Worm (Caenorhabditis elegans) whole organism, young adult: Measurements from ENCODE around the gene cdk-11.2.

ENCODE experiments used
- F52B5.7 ChIP-seq: sonication (generic microtip); optimal IDR thresholded peaks from 2 replicates; lab custom pipeline; 2016; ENCODE audit warnings: mild to moderate bottlenecking, missing genetic modification characterization, missing compliant biosample characterization
- F55B11.4 ChIP-seq: sonication (generic microtip); optimal IDR thresholded peaks from 2 replicates; lab custom pipeline; 2016; ENCODE audit warnings: missing compliant biosample characterization, missing genetic modification characterization, borderline replicate concordance; ENCODE audit not compliant: insufficient read depth
- Y53G8AR.9 ChIP-seq: fragments of 200-800 bp; sonication (Bioruptor generic); conservative IDR thresholded peaks from 2 replicates; pipeline ENCODE4 v1.3.6; 2022; ENCODE audit warnings: missing genetic modification reagents, missing genetic modification characterization, missing compliant biosample characterization
- dox-1 ChIP-seq: fragments of 200-800 bp; sonication (Bioruptor generic); IDR thresholded peaks from 2 replicates; pipeline ENCODE4 v1.3.6; 2022; ENCODE audit warnings: missing genetic modification reagents, missing genetic modification characterization, missing compliant biosample characterization
- ekl-4 ChIP-seq: fragments of 200-800 bp; sonication (Bioruptor generic); IDR thresholded peaks from 2 replicates; pipeline ENCODE4 v1.3.6; 2022; ENCODE audit warnings: missing genetic modification reagents, missing genetic modification characterization, missing compliant biosample characterization
- ets-4 ChIP-seq: fragments of 200-800 bp; sonication (Bioruptor generic); optimal IDR thresholded peaks from 2 replicates; lab custom pipeline; 2018; ENCODE audit warnings: mild to moderate bottlenecking, missing genetic modification characterization, missing compliant biosample characterization
- nfya-2 ChIP-seq: fragments of 200-800 bp; sonication (Bioruptor generic); IDR thresholded peaks from 2 replicates; pipeline ENCODE4 v1.3.6; 2022; ENCODE audit warnings: missing genetic modification reagents, missing genetic modification characterization, missing compliant biosample characterization
- sea-2 ChIP-seq: fragments of 200-800 bp; sonication (Bioruptor generic); IDR thresholded peaks from 2 replicates; pipeline ENCODE4 v1.3.6; 2022; ENCODE audit warnings: missing genetic modification characterization, missing compliant biosample characterization

- TF ChIP-seq Y53G8AR.9 (no peak), ekl-4 (no peak), ets-4 (no peak), sea-2 (no peak), F55B11.4 (tag; lab: Kevin White, UChicago) (no peak), F52B5.7 (tag; lab: Kevin White, UChicago) (no peak), dox-1 (GFP tag; lab: Robert Waterston, UW) (no peak), nfya-2 (GFP tag; lab: Robert Waterston, UW) (no peak)
Observed at ce11 chrX:10376989-10377388, 42.6 kb downstream of the cdk-11.2 start.
